Fruit fly (Drosophila melanogaster) Kc167 (cell line): ENCODE measurements around the gene dan.

Source experiments
- Myc ChIP-seq: fragments of >200 bp; optimal IDR thresholded peaks from 2 replicates; lab custom pipeline; 2017; ENCODE audit warnings: missing external identifiers
- h ChIP-seq: fragments of >200 bp; optimal IDR thresholded peaks from 3 replicates; lab custom pipeline; 2018; ENCODE audit warnings: missing external identifiers
- psq ChIP-seq: fragments of >200 bp; optimal IDR thresholded peaks from 2 replicates; lab custom pipeline; 2017; ENCODE audit warnings: missing external identifiers

dm6 chr3R:25215997-25216396 lies 31.8 kb downstream of the dan start, which contains the start of gene CG31106:
- no peak for TF ChIP-seq h (lab: Kevin White, UChicago)
- no peak for TF ChIP-seq psq (lab: Kevin White, UChicago)
- TF ChIP-seq Myc: no peak
